Worm (Caenorhabditis elegans) whole organism, young adult: ENCODE results near the gene asp-19.
"Not testable (repeated sequence)": the region's sequence is repeated elsewhere in the genome, so short reads cannot be mapped to it uniquely, and the experiment has no call there.

Experiments
- B0336.3 ChIP-seq: fragments of 200-800 bp; sonication (Bioruptor generic); IDR thresholded peaks from 2 replicates; pipeline ENCODE4 v1.3.6; 2022; ENCODE audit warnings: missing genetic modification characterization, missing compliant biosample characterization
- F39B2.1 ChIP-seq: fragments of 200-800 bp; sonication (Bioruptor generic); IDR thresholded peaks from 2 replicates; pipeline ENCODE4 v1.3.6; 2022; ENCODE audit warnings: missing genetic modification reagents, missing genetic modification characterization, missing compliant biosample characterization
- F52B5.7 ChIP-seq: sonication (generic microtip); optimal IDR thresholded peaks from 2 replicates; lab custom pipeline; 2016; ENCODE audit warnings: mild to moderate bottlenecking, missing genetic modification characterization, missing compliant biosample characterization
- K12H6.12 ChIP-seq: fragments of 200-800 bp; sonication (Bioruptor generic); optimal IDR thresholded peaks from 2 replicates; lab custom pipeline; 2018; ENCODE audit warnings: mild to moderate bottlenecking, missing genetic modification characterization, missing compliant biosample characterization
- T26A5.8 ChIP-seq: sonication (generic microtip); optimal IDR thresholded peaks from 2 replicates; lab custom pipeline; 2016; ENCODE audit warnings: missing genetic modification characterization, missing compliant biosample characterization
- Y67H2A.10 ChIP-seq: fragments of 200-800 bp; sonication (Bioruptor generic); conservative IDR thresholded peaks from 2 replicates; pipeline ENCODE4 v1.3.6; 2022; ENCODE audit warnings: missing genetic modification reagents, missing genetic modification characterization, missing compliant biosample characterization
- Y79H2A.3 ChIP-seq: fragments of 200-800 bp; sonication (Bioruptor generic); conservative IDR thresholded peaks from 2 replicates; pipeline ENCODE4 v1.3.6; 2022; ENCODE audit warnings: missing genetic modification reagents, missing genetic modification characterization, missing compliant biosample characterization
- attf-6 ChIP-seq: fragments of 200-800 bp; sonication (Bioruptor generic); IDR thresholded peaks from 2 replicates; pipeline ENCODE4 v1.3.6; 2022; ENCODE audit warnings: missing genetic modification reagents, missing genetic modification characterization, missing compliant biosample characterization
- bed-1 ChIP-seq: fragments of 200-800 bp; sonication (Bioruptor generic); IDR thresholded peaks from 2 replicates; pipeline ENCODE4 v1.3.6; 2022; ENCODE audit warnings: missing genetic modification reagents, missing genetic modification characterization, missing compliant biosample characterization
- ccch-3 ChIP-seq: fragments of 200-800 bp; sonication (Bioruptor generic); optimal IDR thresholded peaks from 2 replicates; lab custom pipeline; 2018; ENCODE audit warnings: mild to moderate bottlenecking, missing genetic modification characterization, missing compliant biosample characterization
- cebp-2 ChIP-seq: fragments of 200-800 bp; sonication (Bioruptor generic); IDR thresholded peaks from 2 replicates; pipeline ENCODE4 v1.3.6; 2022; ENCODE audit warnings: missing genetic modification characterization, missing compliant biosample characterization
- ceh-40 ChIP-seq: fragments of 200-800 bp; sonication (Bioruptor generic); IDR thresholded peaks from 2 replicates; pipeline ENCODE4 v1.3.6; 2022; ENCODE audit warnings: missing genetic modification characterization, missing compliant biosample characterization
- ceh-58 ChIP-seq: fragments of 200-800 bp; sonication (Bioruptor generic); IDR thresholded peaks from 2 replicates; pipeline ENCODE4 v1.3.6; 2022; ENCODE audit warnings: missing genetic modification characterization, missing compliant biosample characterization
- chd-7 ChIP-seq: sonication (generic microtip); optimal IDR thresholded peaks from 2 replicates; lab custom pipeline; 2016; ENCODE audit warnings: mild to moderate bottlenecking, missing genetic modification characterization, moderate library complexity, missing compliant biosample characterization
- die-1 ChIP-seq: sonication (generic microtip); optimal IDR thresholded peaks from 2 replicates; lab custom pipeline; 2016; ENCODE audit warnings: missing genotype, mild to moderate bottlenecking, missing genetic modification characterization, missing compliant biosample characterization
- let-526 ChIP-seq: fragments of 200-800 bp; sonication (Bioruptor generic); IDR thresholded peaks from 2 replicates; pipeline ENCODE4 v1.3.6; 2022; ENCODE audit warnings: missing genetic modification reagents, missing genetic modification characterization, missing compliant biosample characterization
- lin-26 ChIP-seq: fragments of 200-800 bp; sonication (Bioruptor generic); IDR thresholded peaks from 2 replicates; pipeline ENCODE4 v1.3.6; 2022; ENCODE audit warnings: missing genetic modification reagents, missing genetic modification characterization, missing compliant biosample characterization
- lin-54 ChIP-seq: fragments of 200-800 bp; sonication (Bioruptor generic); optimal IDR thresholded peaks from 2 replicates; lab custom pipeline; 2018; ENCODE audit warnings: mild to moderate bottlenecking, missing genetic modification characterization, missing compliant biosample characterization
- lsl-1 ChIP-seq: fragments of 200-800 bp; sonication (Bioruptor generic); optimal IDR thresholded peaks from 2 replicates; lab custom pipeline; 2018; ENCODE audit warnings: mild to moderate bottlenecking, missing genetic modification characterization, moderate library complexity, missing compliant biosample characterization
- madf-8 ChIP-seq: fragments of 200-800 bp; sonication (Bioruptor generic); conservative IDR thresholded peaks from 2 replicates; pipeline ENCODE4 v1.3.6; 2022; ENCODE audit warnings: missing genetic modification reagents, missing genetic modification characterization, missing compliant biosample characterization
- nhr-120 ChIP-seq: fragments of 200-800 bp; sonication (Bioruptor generic); IDR thresholded peaks from 2 replicates; pipeline ENCODE4 v1.3.6; 2022; ENCODE audit warnings: missing genetic modification characterization, missing compliant biosample characterization
- nhr-179 ChIP-seq: sonication (generic microtip); optimal IDR thresholded peaks from 2 replicates; lab custom pipeline; 2016; ENCODE audit warnings: mild to moderate bottlenecking, missing genetic modification characterization, missing compliant biosample characterization
- rpc-1 ChIP-seq, 2 experiments: fragments of 150-350 bp in 1 of 2; sonication (generic microtip) in 1 of 2; optimal IDR thresholded peaks; 2 replicates each; lab custom pipeline; 2014 to 2018; ENCODE audit warnings: missing biosample characterization in 1 of 2, missing genetic modification characterization in 1 of 2, missing genetic modification reagents in 1 of 2, missing genotype in 1 of 2
- sdz-38 ChIP-seq: sonication (generic microtip); optimal IDR thresholded peaks from 2 replicates; lab custom pipeline; 2016; ENCODE audit warnings: missing genotype, missing genetic modification characterization, missing compliant biosample characterization
- sea-2 ChIP-seq: fragments of 200-800 bp; sonication (Bioruptor generic); IDR thresholded peaks from 2 replicates; pipeline ENCODE4 v1.3.6; 2022; ENCODE audit warnings: missing genetic modification characterization, missing compliant biosample characterization
- snpc-1.1 ChIP-seq: sonication (generic microtip); optimal IDR thresholded peaks from 2 replicates; lab custom pipeline; 2017; ENCODE audit warnings: missing genetic modification characterization, mild to moderate bottlenecking, missing compliant biosample characterization, antibody characterized with exemption, moderate library complexity, missing genotype, missing genetic modification reagents; ENCODE audit not compliant: insufficient read depth
- tbp1 ChIP-seq: fragments of 200-800 bp; sonication (Bioruptor generic); optimal IDR thresholded peaks from 2 replicates; lab custom pipeline; 2018; ENCODE audit warnings: mild to moderate bottlenecking, missing genetic modification characterization, missing compliant biosample characterization
- unc-130 ChIP-seq: sonication (generic microtip); optimal IDR thresholded peaks from 2 replicates; lab custom pipeline; 2016; ENCODE audit warnings: missing genetic modification reagents, missing genetic modification characterization, missing compliant biosample characterization
- xnd-1 ChIP-seq: sonication (generic microtip); optimal IDR thresholded peaks from 2 replicates; lab custom pipeline; 2016; ENCODE audit warnings: missing genotype, missing genetic modification reagents, missing genetic modification characterization, missing compliant biosample characterization
- ztf-22 ChIP-seq: fragments of 200-800 bp; sonication (Bioruptor generic); optimal IDR thresholded peaks from 2 replicates; lab custom pipeline; 2018; ENCODE audit warnings: mild to moderate bottlenecking, missing genetic modification characterization, moderate library complexity, missing compliant biosample characterization
- ztf-25 ChIP-seq: fragments of 200-800 bp; sonication (Bioruptor generic); IDR thresholded peaks from 2 replicates; pipeline ENCODE4 v1.3.6; 2022; ENCODE audit warnings: missing genetic modification reagents, missing genetic modification characterization, missing compliant biosample characterization
- ztf-28 ChIP-seq: fragments of 200-800 bp; sonication (Bioruptor generic); IDR thresholded peaks from 2 replicates; pipeline ENCODE4 v1.3.6; 2022; ENCODE audit warnings: missing genetic modification reagents, missing genetic modification characterization, missing compliant biosample characterization
- ztf-3 ChIP-seq: fragments of 200-800 bp; sonication (Bioruptor generic); optimal IDR thresholded peaks from 2 replicates; lab custom pipeline; 2018; ENCODE audit warnings: mild to moderate bottlenecking, missing genetic modification characterization, missing compliant biosample characterization

The asp-19 gene

ce11 chrV:18760174-18760573, 31.0 kb upstream of the asp-19 start, which contains the start of gene F11D11.3:
F11D11.3 (minus strand) TSS chrV:18760274.
- TF ChIP-seq ztf-25 (GFP tag; lab: Robert Waterston, UW) (no peak), F52B5.7 (tag; lab: Kevin White, UChicago) (no peak), unc-130 (GFP tag; lab: Kevin White, UChicago) (no peak), ceh-58 (GFP tag; lab: Robert Waterston, UW) (no peak), Y67H2A.10 (GFP tag; lab: Robert Waterston, UW) (no peak), tbp1 (no peak), nhr-120 (GFP tag; lab: Robert Waterston, UW) (no peak), chd-7 (no peak), attf-6 (GFP tag; lab: Robert Waterston, UW) (no peak), snpc-1.1 (no peak), B0336.3 (GFP tag; lab: Robert Waterston, UW) (no peak), lin-26 (no peak), die-1 (no peak), Y79H2A.3 (GFP tag; lab: Robert Waterston, UW) (no peak), ccch-3 (GFP tag; lab: Kevin White, UChicago) (no peak), lsl-1 (GFP tag; lab: Kevin White, UChicago) (no peak), sea-2 (GFP tag; lab: Robert Waterston, UW) (no peak), cebp-2 (no peak)

DNA sequence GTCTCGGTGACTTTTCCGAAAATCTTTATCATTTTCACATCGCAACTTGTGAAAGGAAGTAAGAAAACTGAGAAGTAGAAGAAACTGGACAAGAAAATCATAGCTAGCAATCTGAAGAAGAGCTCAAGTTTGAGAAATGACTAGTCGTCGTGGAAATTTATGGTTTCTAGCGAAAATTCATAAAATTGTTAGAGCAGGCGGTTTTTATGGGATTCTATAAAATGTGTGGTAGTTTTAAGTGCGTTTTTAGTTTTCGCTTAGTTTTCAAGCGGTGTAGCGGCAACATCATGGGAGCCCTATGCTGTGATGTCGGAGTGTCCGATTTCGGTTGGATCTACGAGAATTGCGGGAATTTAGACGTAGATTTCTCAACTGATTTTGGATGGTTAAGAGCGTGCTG, 25.2 kb upstream of the asp-19 start, which contains the start of gene clec-254:
Gene clec-254, minus strand, starts transcription at position 101 of the 400 bp plus-strand sequence.
- not testable (repeated sequence) for TF ChIP-seq lin-26; ztf-22; rpc-1 (optimal IDR thresholded peaks at IDR 0.05; lab: Kevin White, UChicago); rpc-1 (tag; optimal IDR thresholded peaks at IDR 0.05; lab: Kevin White, UChicago)

- TF ChIP-seq ztf-28 (GFP tag; lab: Robert Waterston, UW) = no peak
Observed at ce11 chrV:18753036-18753435, 23.9 kb upstream of the asp-19 start, which contains the start of gene F11D11.6. F11D11.6 (minus strand) TSS chrV:18753136.

ce11 chrV:18750445-18750844, 21.3 kb upstream of the asp-19 start, which contains the start of the genes F11D11.21 and F11D11.12:
F11D11.21 (minus strand) TSS chrV:18750545.
F11D11.12 (minus strand) TSS chrV:18750682.
- no peak for TF ChIP-seq sdz-38
- no peak for TF ChIP-seq let-526 (GFP tag; lab: Robert Waterston, UW)
- no peak for TF ChIP-seq lin-54
- no peak for TF ChIP-seq T26A5.8 (tag; lab: Kevin White, UChicago)
- TF ChIP-seq xnd-1 = no peak
- no peak for TF ChIP-seq K12H6.12 (tag; lab: Kevin White, UChicago)
- no peak for TF ChIP-seq bed-1 (GFP tag; lab: Robert Waterston, UW)
- TF ChIP-seq rpc-1 (optimal IDR thresholded peaks at IDR 0.05; lab: Kevin White, UChicago) = no peak
- TF ChIP-seq rpc-1 (tag; optimal IDR thresholded peaks at IDR 0.05; lab: Kevin White, UChicago) = no peak
- no peak for TF ChIP-seq nhr-179 (tag; lab: Kevin White, UChicago)
- no peak for TF ChIP-seq ceh-40 (GFP tag; lab: Robert Waterston, UW)
- TF ChIP-seq madf-8 (GFP tag; lab: Robert Waterston, UW) = no peak
- no peak for TF ChIP-seq ztf-3

- TF ChIP-seq sea-2 (GFP tag; lab: Robert Waterston, UW) = no peak
- no peak for TF ChIP-seq F39B2.1 (GFP tag; lab: Robert Waterston, UW)
- TF ChIP-seq tbp1 = no peak
Observed at ce11 chrV:18748726-18749125, 19.6 kb upstream of the asp-19 start, which contains the start of gene clec-252. clec-252 (minus strand) TSS chrV:18748826.
